Fruit fly (Drosophila melanogaster): ENCODE results near the gene Mgat2.

The Mgat2 gene

DNA sequence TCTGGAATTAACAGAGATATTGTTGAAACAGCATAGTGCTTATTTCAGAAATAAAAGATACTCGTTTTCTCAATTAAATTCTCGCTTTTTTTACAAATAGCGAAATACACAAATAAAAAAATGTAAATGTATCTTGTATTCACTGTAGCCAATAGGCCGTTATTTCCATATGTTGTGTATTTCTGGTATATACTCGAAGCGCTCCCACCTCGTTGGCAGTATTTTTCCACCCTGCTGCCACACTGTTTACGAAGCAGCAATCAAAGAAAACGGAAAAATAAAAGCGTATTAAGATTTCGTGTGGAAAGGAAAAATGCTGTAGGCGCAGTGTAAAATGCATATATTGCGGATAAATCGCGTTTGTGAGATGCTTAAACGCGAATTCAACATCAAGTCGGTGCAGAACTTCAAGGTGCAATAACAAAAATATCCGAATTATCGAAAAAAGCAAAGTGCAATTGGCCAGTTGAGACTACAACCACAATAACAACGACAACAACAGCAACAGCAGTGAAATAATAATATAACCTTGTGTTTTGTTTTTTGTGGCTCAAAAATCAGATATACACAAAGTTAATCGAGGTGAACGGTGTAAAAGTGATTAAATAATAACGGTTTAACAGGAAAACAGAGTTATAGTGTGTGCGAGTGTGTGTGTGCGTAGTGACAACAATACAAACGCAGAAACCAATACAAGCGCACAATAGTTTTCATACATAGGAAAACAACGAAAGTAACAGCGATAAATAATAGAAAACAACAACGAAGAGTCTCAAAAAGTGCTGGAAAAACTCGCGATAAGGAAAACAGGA is 36.2 kb upstream of the Mgat2 start, which contains the start of gene sima (continued):
- TF ChIP-seq CG9727 (GFP tag; optimal IDR thresholded peaks at IDR 0.05) (peak; percentile 5), CG43689 (GFP tag; IDR thresholded peaks at IDR 0.05) (no peak), vfl (GFP tag; optimal IDR thresholded peaks at IDR 0.05) (peak; percentile 29), CG15696 (tag; optimal IDR thresholded peaks at IDR 0.05) (no peak), CG7786 (GFP tag; optimal IDR thresholded peaks at IDR 0.05) (no peak), tap (tag; optimal IDR thresholded peaks at IDR 0.05) (peak; percentile 3), Gug (GFP tag; IDR thresholded peaks at IDR 0.05) (no peak), Lhr (GFP tag; optimal IDR thresholded peaks at IDR 0.05) (peak; percentile 25), CG10209 (GFP tag; optimal IDR thresholded peaks at IDR 0.05) (no peak), CG2712 (tag; optimal IDR thresholded peaks at IDR 0.05) (peak; percentile 54), crol (GFP tag; IDR thresholded peaks at IDR 0.05) (no peak), Deaf1 (tag; optimal IDR thresholded peaks at IDR 0.05) (peak; percentile 30), gce (GFP tag; IDR thresholded peaks at IDR 0.05) (no peak), CG13775 (GFP tag; optimal IDR thresholded peaks at IDR 0.05) (no peak), Nf-YA (GFP tag; IDR thresholded peaks at IDR 0.05) (no peak), crc (GFP tag; optimal IDR thresholded peaks at IDR 0.05) (no peak), CG42726 (GFP tag; IDR thresholded peaks at IDR 0.05; ENCODE audit: partially characterized antibody) (no peak), grau (tag; optimal IDR thresholded peaks at IDR 0.05) (peak; percentile 99), CG11398 (GFP tag; optimal IDR thresholded peaks at IDR 0.05) (no peak), CoRest (tag; optimal IDR thresholded peaks at IDR 0.05) (peak; percentile 46), CG12391 (tag; optimal IDR thresholded peaks at IDR 0.05) (peak; percentile 38), D19B (GFP tag; optimal IDR thresholded peaks at IDR 0.05) (no peak), CG16815 (GFP tag; optimal IDR thresholded peaks at IDR 0.05) (no peak), slou (GFP tag; optimal IDR thresholded peaks at IDR 0.05) (no peak), HLH3B (GFP tag; IDR thresholded peaks at IDR 0.05) (no peak)

DNA sequence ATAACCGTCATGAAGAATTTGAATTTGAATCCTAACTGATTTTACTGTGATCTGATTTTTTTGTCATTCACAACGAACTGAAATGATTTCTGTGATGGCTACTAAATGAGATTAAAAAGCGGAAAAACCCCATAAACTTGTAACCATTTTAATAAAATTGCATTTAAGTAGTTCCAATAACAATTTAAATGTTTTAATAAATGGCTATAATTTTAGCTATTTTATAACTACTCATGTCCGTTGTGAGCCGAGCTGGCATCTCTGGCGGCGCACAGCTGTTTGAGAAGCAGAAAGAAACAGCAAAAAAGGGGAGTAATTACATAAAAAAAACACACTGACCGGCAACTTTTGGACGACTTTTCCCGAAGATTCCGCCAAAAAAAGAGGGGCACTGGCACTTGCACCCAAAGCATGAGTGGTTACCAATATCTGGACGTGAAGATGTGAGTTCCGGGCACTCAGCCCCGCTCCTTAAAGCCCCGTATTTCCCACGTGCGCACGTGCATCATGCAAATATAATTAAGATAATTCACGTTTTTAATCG is 34.6 kb upstream of the Mgat2 start, which contains the start of the genes CG7950 and Rpp14a:
Gene CG7950, plus strand, starts transcription at position 268 of the 544 bp plus-strand sequence.
Gene Rpp14a, plus strand, starts transcription at position 268 of the 544 bp plus-strand sequence.
- TF ChIP-seq lmd (GFP tag; IDR thresholded peaks at IDR 0.05) (peak; percentile 76), gcm2 (GFP tag; optimal IDR thresholded peaks at IDR 0.05) (peak; percentile 19), Nf-YA (GFP tag; IDR thresholded peaks at IDR 0.05) (no peak), wek (GFP tag; optimal IDR thresholded peaks at IDR 0.05) (no peak), Max (GFP tag; optimal IDR thresholded peaks at IDR 0.05) (peak; percentile 75), fru (optimal IDR thresholded peaks at IDR 0.05) (no peak), Gsc (GFP tag; IDR thresholded peaks at IDR 0.05) (no peak; the same call in 1 of the 2 replicates), CG15011 (GFP tag; optimal IDR thresholded peaks at IDR 0.05) (no peak), CG18619 (GFP tag; optimal IDR thresholded peaks at IDR 0.05) (peak; percentile 48), dysf (GFP tag; IDR thresholded peaks at IDR 0.05) (peak; percentile 77), CG7271 (tag; optimal IDR thresholded peaks at IDR 0.05) (no peak), CG6791 (GFP tag; IDR thresholded peaks at IDR 0.05; ENCODE audit: partially characterized antibody) (no peak), TFAM (GFP tag; optimal IDR thresholded peaks at IDR 0.05) (no peak), CG18476 (GFP tag; optimal IDR thresholded peaks at IDR 0.05) (peak; percentile 54), CG4707 (GFP tag; optimal IDR thresholded peaks at IDR 0.05) (peak; percentile 5), Pdp1 (GFP tag; optimal IDR thresholded peaks at IDR 0.05) (peak; percentile 83 to 97), Gug (GFP tag; IDR thresholded peaks at IDR 0.05) (peak; percentile 49; the same call in 1 of the 4 replicates), Hey (tag; optimal IDR thresholded peaks at IDR 0.05) (no peak), CG11695 (GFP tag; IDR thresholded peaks at IDR 0.05) (peak; percentile 61; the same call in 2 of the 3 replicates), CG2202 (tag; optimal IDR thresholded peaks at IDR 0.05) (peak; percentile 55), CG15073 (GFP tag; optimal IDR thresholded peaks at IDR 0.05) (no peak), NC2β (GFP tag; optimal IDR thresholded peaks at IDR 0.05) (peak; percentile 70), CG17568 (GFP tag; optimal IDR thresholded peaks at IDR 0.05) (no peak), CG10209 (GFP tag; optimal IDR thresholded peaks at IDR 0.05) (peak; percentile 72), CG16813 (GFP tag; IDR thresholded peaks at IDR 0.05; ENCODE audit: partially characterized antibody) (no peak), CG6254 (GFP tag; optimal IDR thresholded peaks at IDR 0.05) (no peak), Fer2 (tag; optimal IDR thresholded peaks at IDR 0.05) (peak; percentile 26)

Data from whole organism, embryonic.